Worm (Caenorhabditis elegans) whole organism, midembryonic: Measurements from ENCODE around the gene K12H4.5.

ENCODE experiments used
- T22C8.4 ChIP-seq: fragments of 200-800 bp; sonication (Bioruptor generic); IDR thresholded peaks from 2 replicates; pipeline ENCODE4 v1.3.6; 2022; ENCODE audit warnings: missing genetic modification characterization, missing compliant biosample characterization
- cog-1 ChIP-seq: sonication (generic microtip); optimal IDR thresholded peaks from 2 replicates; lab custom pipeline; 2016; ENCODE audit warnings: missing genetic modification characterization, missing compliant biosample characterization
- flt-1 ChIP-seq: fragments of 200-800 bp; sonication (Bioruptor generic); IDR thresholded peaks from 2 replicates; pipeline ENCODE4 v1.3.6; 2022; ENCODE audit warnings: missing genetic modification characterization, missing compliant biosample characterization
- klf-2 ChIP-seq: fragments of 200-800 bp; sonication (Bioruptor generic); conservative IDR thresholded peaks from 2 replicates; pipeline ENCODE4 v1.3.6; 2022; ENCODE audit warnings: missing genetic modification reagents, missing genetic modification characterization, missing compliant biosample characterization
- med-1 ChIP-seq: sonication (generic microtip); optimal IDR thresholded peaks from 2 replicates; lab custom pipeline; 2017; ENCODE audit warnings: missing genetic modification characterization, mild to moderate bottlenecking, missing compliant biosample characterization, antibody characterized with exemption, missing genetic modification reagents; ENCODE audit not compliant: insufficient read depth
- ref-1 ChIP-seq: fragments of 200-800 bp; sonication (Bioruptor generic); conservative IDR thresholded peaks from 2 replicates; pipeline ENCODE4 v1.3.6; 2022; ENCODE audit warnings: missing genetic modification reagents, missing genetic modification characterization, missing compliant biosample characterization
- tab-1 ChIP-seq: fragments of 200-800 bp; sonication (Bioruptor generic); IDR thresholded peaks from 2 replicates; pipeline ENCODE4 v1.3.6; 2022; ENCODE audit warnings: missing genetic modification characterization, missing compliant biosample characterization
- ztf-23 ChIP-seq: fragments of 200-800 bp; sonication (Bioruptor generic); IDR thresholded peaks from 2 replicates; pipeline ENCODE4 v1.3.6; 2022; ENCODE audit warnings: missing genetic modification reagents, missing genetic modification characterization, missing compliant biosample characterization
- ztf-29 ChIP-seq: fragments of 200-800 bp; sonication (Bioruptor generic); IDR thresholded peaks from 2 replicates; pipeline ENCODE4 v1.3.6; 2022; ENCODE audit warnings: missing genetic modification reagents, missing genetic modification characterization, missing compliant biosample characterization

K12H4.5 gene

DNA sequence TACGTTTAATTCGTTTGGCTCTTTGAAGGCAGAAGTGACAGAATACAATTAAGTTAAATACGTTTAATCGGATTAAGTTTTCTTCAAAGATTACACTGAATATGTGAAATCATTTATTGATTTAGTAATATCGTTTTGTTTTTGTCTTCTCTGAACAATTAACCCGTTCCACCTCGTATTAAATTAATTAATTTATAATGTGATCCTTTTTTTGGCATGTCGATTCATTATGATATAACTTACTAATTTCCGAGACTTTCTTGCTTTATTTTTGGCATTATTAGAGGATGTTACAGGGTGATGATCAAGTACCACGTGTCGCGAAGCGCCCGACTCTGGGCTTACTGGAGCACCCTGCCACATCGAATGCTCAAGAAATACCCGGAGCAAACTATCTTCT lies at the start of gene K12H4.5:
K12H4.5 (plus strand) TSS at position 301 of the 400 bp plus-strand sequence.
- TF ChIP-seq ztf-23 (GFP tag; lab: Robert Waterston, UW) = no peak
- TF ChIP-seq T22C8.4 (GFP tag; lab: Robert Waterston, UW) = no peak
- TF ChIP-seq tab-1 (GFP tag; lab: Robert Waterston, UW) = no peak
- TF ChIP-seq ref-1 (GFP tag; lab: Robert Waterston, UW) = no peak
- TF ChIP-seq klf-2 = no peak
- no peak for TF ChIP-seq med-1 (GFP tag; lab: Kevin White, UChicago)
- TF ChIP-seq flt-1 (GFP tag; lab: Robert Waterston, UW) = no peak
- no peak for TF ChIP-seq cog-1 (tag; lab: Kevin White, UChicago)

ce11 chrIII:7996353-7996752 lies 47.9 kb upstream of the K12H4.5 start, which contains the start of gene npr-17:
Gene npr-17 (minus strand): TSS chrIII:7996453.
- no peak for TF ChIP-seq klf-2

- no peak for TF ChIP-seq med-1 (GFP tag; lab: Kevin White, UChicago)
- TF ChIP-seq klf-2 = no peak
- no peak for TF ChIP-seq ref-1 (GFP tag; lab: Robert Waterston, UW)
- TF ChIP-seq tab-1 (GFP tag; lab: Robert Waterston, UW) = no peak
- no peak for TF ChIP-seq ztf-23 (GFP tag; lab: Robert Waterston, UW)
- no peak for TF ChIP-seq cog-1 (tag; lab: Kevin White, UChicago)
- no peak for TF ChIP-seq T22C8.4 (GFP tag; lab: Robert Waterston, UW)
- TF ChIP-seq flt-1 (GFP tag; lab: Robert Waterston, UW) = no peak
- TF ChIP-seq ztf-29 (GFP tag; lab: Robert Waterston, UW) = no peak
These were observed 46.7 kb upstream of the K12H4.5 start for ce11 chrIII:7997447-7998046.

- TF ChIP-seq ztf-29 (GFP tag; lab: Robert Waterston, UW) (no peak), cog-1 (tag; lab: Kevin White, UChicago) (no peak), ztf-23 (GFP tag; lab: Robert Waterston, UW) (no peak), med-1 (GFP tag; lab: Kevin White, UChicago) (no peak), klf-2 (no peak), tab-1 (GFP tag; lab: Robert Waterston, UW) (no peak), flt-1 (GFP tag; lab: Robert Waterston, UW) (no peak), T22C8.4 (GFP tag; lab: Robert Waterston, UW) (no peak), ref-1 (GFP tag; lab: Robert Waterston, UW) (no peak)
These were observed 42.7 kb upstream of the K12H4.5 start for ce11 chrIII:8001557-8001956.

DNA sequence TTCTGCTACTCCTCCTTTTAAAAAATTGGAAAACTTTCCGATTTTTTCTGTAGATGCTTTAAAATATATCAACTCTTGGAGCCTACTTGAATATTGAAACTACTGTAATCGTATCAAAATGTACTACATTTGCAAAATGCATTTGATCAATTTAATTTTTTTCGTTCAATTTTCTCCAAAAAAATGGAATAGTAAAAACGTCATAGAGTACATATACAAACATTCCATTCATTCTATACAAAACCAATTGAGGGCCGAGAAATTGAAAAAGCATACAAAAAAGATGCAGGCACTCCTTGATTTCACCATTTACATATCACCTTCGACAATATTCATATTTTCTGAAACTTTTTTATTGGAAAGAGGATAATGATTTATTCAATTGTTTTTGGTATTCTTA lies 40.2 kb upstream of the K12H4.5 start, which contains the start of gene C06G4.6:
C06G4.6 (plus strand) TSS at position 301 of the 400 bp plus-strand sequence.
- TF ChIP-seq ref-1 (GFP tag; lab: Robert Waterston, UW) (no peak), ztf-23 (GFP tag; lab: Robert Waterston, UW) (no peak), ztf-29 (GFP tag; lab: Robert Waterston, UW) (no peak), klf-2 (no peak)

DNA sequence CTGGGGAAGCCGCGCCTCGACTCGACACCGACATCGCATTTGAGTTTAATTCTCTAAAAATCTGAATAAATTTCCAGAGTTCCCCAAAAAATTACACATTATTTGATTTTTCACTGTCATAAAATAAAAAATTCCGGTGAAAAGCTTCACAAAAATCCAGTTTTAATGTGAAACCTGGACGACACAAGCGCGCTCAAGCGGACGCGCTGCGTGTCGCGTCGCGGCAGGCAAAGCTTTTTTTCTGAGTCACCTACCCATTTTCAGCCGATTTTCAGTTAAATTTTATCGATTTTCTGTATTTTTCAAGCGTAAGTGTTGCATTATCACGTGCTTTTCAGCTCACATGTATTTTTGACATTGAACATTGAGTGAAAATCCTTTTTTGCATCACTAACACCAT lies 34.5 kb upstream of the K12H4.5 start, which contains the start of gene cit-1.1:
cit-1.1 (minus strand) TSS at position 53 of the 400 bp plus-strand sequence.
- no peak for TF ChIP-seq med-1 (GFP tag; lab: Kevin White, UChicago)
- TF ChIP-seq T22C8.4 (GFP tag; lab: Robert Waterston, UW) = no peak
- TF ChIP-seq ztf-29 (GFP tag; lab: Robert Waterston, UW) = no peak
- no peak for TF ChIP-seq ztf-23 (GFP tag; lab: Robert Waterston, UW)
- TF ChIP-seq klf-2 = no peak

- no peak for TF ChIP-seq T22C8.4 (GFP tag; lab: Robert Waterston, UW)
- no peak for TF ChIP-seq ztf-23 (GFP tag; lab: Robert Waterston, UW)
- no peak for TF ChIP-seq flt-1 (GFP tag; lab: Robert Waterston, UW)
- TF ChIP-seq klf-2 = no peak
- no peak for TF ChIP-seq cog-1 (tag; lab: Kevin White, UChicago)
- TF ChIP-seq ref-1 (GFP tag; lab: Robert Waterston, UW) = no peak
- TF ChIP-seq ztf-29 (GFP tag; lab: Robert Waterston, UW) = no peak
- TF ChIP-seq tab-1 (GFP tag; lab: Robert Waterston, UW) = no peak
- no peak for TF ChIP-seq med-1 (GFP tag; lab: Kevin White, UChicago)
These were observed 33.9 kb upstream of the K12H4.5 start, which contains the start of gene cit-1.2 for ce11 chrIII:8010260-8010822. Gene cit-1.2 (plus strand): TSS chrIII:8010772.

ce11 chrIII:8013582-8013981 lies 30.7 kb upstream of the K12H4.5 start:
- TF ChIP-seq ztf-23 (GFP tag; lab: Robert Waterston, UW) (no peak), tab-1 (GFP tag; lab: Robert Waterston, UW) (no peak), T22C8.4 (GFP tag; lab: Robert Waterston, UW) (no peak), ref-1 (GFP tag; lab: Robert Waterston, UW) (no peak)

ce11 chrIII:8016438-8016837 lies 27.8 kb upstream of the K12H4.5 start, which contains the start of gene F44B9.5:
Gene F44B9.5 (minus strand): TSS chrIII:8016538.
- no peak for TF ChIP-seq tab-1 (GFP tag; lab: Robert Waterston, UW)
- no peak for TF ChIP-seq cog-1 (tag; lab: Kevin White, UChicago)
- no peak for TF ChIP-seq ztf-23 (GFP tag; lab: Robert Waterston, UW)
- no peak for TF ChIP-seq klf-2
- TF ChIP-seq flt-1 (GFP tag; lab: Robert Waterston, UW) = no peak
- TF ChIP-seq ztf-29 (GFP tag; lab: Robert Waterston, UW) = no peak
- TF ChIP-seq T22C8.4 (GFP tag; lab: Robert Waterston, UW) = no peak
- no peak for TF ChIP-seq ref-1 (GFP tag; lab: Robert Waterston, UW)
- no peak for TF ChIP-seq med-1 (GFP tag; lab: Kevin White, UChicago)
